Fruit fly (Drosophila melanogaster) whole organism, prepupa: Measurements from ENCODE around the gene CG6059.
A peak's percentile ranks its signal among the peaks of the same experiment; 100 is the strongest.

Experiments
- CG10631 ChIP-seq: fragments of 200-800 bp; sonication (Bioruptor generic); optimal IDR thresholded peaks from 2 replicates; lab custom pipeline; 2016; ENCODE audit warnings: missing biosample characterization, missing genetic modification characterization
- CG15336 ChIP-seq: fragments of 200-800 bp; sonication (Bioruptor generic); IDR thresholded peaks from 2 replicates; pipeline ENCODE4 v1.3.6; 2022; ENCODE audit warnings: missing biosample characterization, missing genetic modification characterization
- CG3919 ChIP-seq: fragments of 200-800 bp; sonication (Bioruptor generic); optimal IDR thresholded peaks from 3 replicates; lab custom pipeline; 2016; ENCODE audit warnings: missing biosample characterization, missing genetic modification characterization
- Eip93F ChIP-seq: fragments of 200-800 bp; sonication (Bioruptor generic); optimal IDR thresholded peaks from 2 replicates; lab custom pipeline; 2016; ENCODE audit warnings: missing biosample characterization, mild to moderate bottlenecking, missing genetic modification characterization
- Hr4 ChIP-seq: fragments of 200-800 bp; sonication (Bioruptor generic); optimal IDR thresholded peaks from 3 replicates; lab custom pipeline; 2016; ENCODE audit warnings: missing biosample characterization, missing genetic modification characterization
- OdsH ChIP-seq: fragments of 200-800 bp; sonication (Bioruptor generic); optimal IDR thresholded peaks from 3 replicates; lab custom pipeline; 2016; ENCODE audit warnings: missing biosample characterization, missing genetic modification characterization
- achi ChIP-seq: fragments of 200-800 bp; sonication (Bioruptor generic); optimal IDR thresholded peaks from 3 replicates; lab custom pipeline; 2016; ENCODE audit warnings: missing biosample characterization, missing genetic modification characterization
- dsx ChIP-seq: fragments of 200-800 bp; optimal IDR thresholded peaks from 3 replicates; lab custom pipeline; 2019; ENCODE audit warnings: missing biosample characterization, mild to moderate bottlenecking, missing genetic modification characterization, moderate library complexity; ENCODE audit not compliant: poor library complexity, severe bottlenecking
- net ChIP-seq: fragments of 200-800 bp; sonication (Bioruptor generic); optimal IDR thresholded peaks from 3 replicates; lab custom pipeline; 2016; ENCODE audit warnings: missing biosample characterization, missing genetic modification characterization
- pdm3 ChIP-seq: fragments of 200-800 bp; sonication (Bioruptor generic); optimal IDR thresholded peaks from 3 replicates; lab custom pipeline; 2016; ENCODE audit warnings: missing biosample characterization, missing genetic modification characterization

DNA sequence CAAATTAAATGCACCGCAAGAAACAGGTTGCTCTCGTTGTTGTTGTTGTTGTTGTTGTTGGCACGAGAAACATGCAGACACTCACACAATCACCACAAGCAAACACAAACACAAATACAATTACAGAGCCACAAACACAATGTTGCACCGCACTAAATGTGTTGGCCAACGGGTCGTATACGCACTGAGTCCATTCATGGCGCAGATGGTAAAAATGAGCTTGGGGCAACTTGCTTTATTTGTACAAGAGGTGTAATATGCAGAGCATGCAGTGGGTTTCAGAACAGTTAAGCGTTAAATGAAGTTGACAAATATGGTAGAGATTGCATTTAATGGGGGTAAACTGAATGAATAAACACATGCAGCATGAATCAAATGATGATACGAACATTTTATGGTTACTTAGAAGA lies 13.4 kb upstream of the CG6059 start:
- TF ChIP-seq Hr4 (no peak), CG15336 (GFP tag; lab: Robert Waterston, UW) (peak; percentile 31; the same call in 1 of the 2 replicates), CG3919 (no peak), net (no peak), pdm3 (no peak), OdsH (GFP tag; lab: Kevin White, UChicago) (no peak), achi (GFP tag; lab: Kevin White, UChicago) (no peak), dsx (GFP tag; lab: Kevin White, UChicago) (peak; percentile 90), Eip93F (GFP tag; lab: Kevin White, UChicago) (no peak), CG10631 (GFP tag; lab: Kevin White, UChicago) (no peak)
